Fruit fly (Drosophila melanogaster) whole organism, wandering third instar larva: ENCODE results near the gene Ugt37E1.

ENCODE experiments used
- Abd-B ChIP-seq: fragments of >200 bp; optimal IDR thresholded peaks from 2 replicates; lab custom pipeline; 2017; ENCODE audit warnings: missing biosample characterization, missing genetic modification characterization
- CG32264 ChIP-seq: fragments of 200-800 bp; sonication (Bioruptor generic); optimal IDR thresholded peaks from 2 replicates; lab custom pipeline; 2016; ENCODE audit warnings: missing biosample characterization, missing genetic modification characterization
- CG9705 ChIP-seq: fragments of 200-800 bp; sonication (Bioruptor generic); optimal IDR thresholded peaks from 2 replicates; lab custom pipeline; 2018; ENCODE audit warnings: missing biosample characterization, mild to moderate bottlenecking, missing genetic modification characterization
- CrebA ChIP-seq: fragments of 200-800 bp; sonication (Bioruptor generic); optimal IDR thresholded peaks from 2 replicates; lab custom pipeline; 2016; ENCODE audit warnings: missing biosample characterization, mild to moderate bottlenecking, missing genetic modification characterization, borderline replicate concordance
- Dfd ChIP-seq: fragments of >200 bp; optimal IDR thresholded peaks from 2 replicates; lab custom pipeline; 2017; ENCODE audit warnings: missing biosample characterization, missing genetic modification characterization
- GATAd ChIP-seq: sonication (Bioruptor generic); optimal IDR thresholded peaks from 2 replicates; lab custom pipeline; 2016; ENCODE audit warnings: missing biosample characterization, missing genetic modification characterization
- HLH106 ChIP-seq: fragments of 200-800 bp; optimal IDR thresholded peaks from 3 replicates; lab custom pipeline; 2019; ENCODE audit warnings: missing biosample characterization, mild to moderate bottlenecking, missing genetic modification characterization, moderate library complexity
- Hnf4 ChIP-seq: fragments of 200-800 bp; sonication (Bioruptor generic); optimal IDR thresholded peaks from 2 replicates; lab custom pipeline; 2016; ENCODE audit warnings: missing biosample characterization, mild to moderate bottlenecking, missing genetic modification characterization
- Hr83 ChIP-seq: fragments of 200-300 bp; sonication (Bioruptor generic); optimal IDR thresholded peaks from 2 replicates; lab custom pipeline; 2016; ENCODE audit warnings: missing biosample characterization, mild to moderate bottlenecking, missing genetic modification characterization, moderate library complexity; ENCODE audit not compliant: poor library complexity, severe bottlenecking
- Jra ChIP-seq: sonication (Bioruptor generic); optimal IDR thresholded peaks from 2 replicates; lab custom pipeline; 2016; ENCODE audit warnings: missing biosample characterization, missing genetic modification characterization
- Mio ChIP-seq: sonication (Bioruptor generic); optimal IDR thresholded peaks from 2 replicates; lab custom pipeline; 2016; ENCODE audit warnings: missing biosample characterization, missing genetic modification characterization
- Myc ChIP-seq: fragments of >200 bp; optimal IDR thresholded peaks from 2 replicates; lab custom pipeline; 2017
- N ChIP-seq: fragments of >200 bp; optimal IDR thresholded peaks from 2 replicates; lab custom pipeline; 2018; ENCODE audit warnings: missing biosample characterization, missing external identifiers, missing genetic modification characterization
- OdsH ChIP-seq: fragments of 200-800 bp; sonication (Bioruptor generic); optimal IDR thresholded peaks from 2 replicates; lab custom pipeline; 2016; ENCODE audit warnings: missing biosample characterization, mild to moderate bottlenecking, missing genetic modification characterization
- Rel ChIP-seq, 2 experiments: fragments of 200-800 bp; sonication (Bioruptor generic) in 1 of 2; optimal IDR thresholded peaks; 2 replicates in 1 of 2; 3 replicates in 1 of 2; lab custom pipeline; 2016 to 2019; ENCODE audit warnings: mild to moderate bottlenecking in 2 of 2, missing biosample characterization in 2 of 2, missing genetic modification characterization in 2 of 2, moderate library complexity in 1 of 2
- Sp1 ChIP-seq: fragments of 200-800 bp; sonication (Bioruptor generic); optimal IDR thresholded peaks from 3 replicates; lab custom pipeline; 2019; ENCODE audit warnings: missing biosample characterization, mild to moderate bottlenecking, missing genetic modification characterization, moderate library complexity
- Vsx2 ChIP-seq: fragments of 200-300, 225-300 bp; sonication (Bioruptor generic); optimal IDR thresholded peaks from 2 replicates; lab custom pipeline; 2018; ENCODE audit warnings: missing biosample characterization, missing genetic modification characterization; ENCODE audit not compliant: partially characterized antibody
- br ChIP-seq: fragments of 200-800 bp; sonication (Bioruptor generic); optimal IDR thresholded peaks from 2 replicates; lab custom pipeline; 2016; ENCODE audit warnings: missing biosample characterization, missing genetic modification characterization
- brk ChIP-seq: fragments of 200-800 bp; sonication (Bioruptor generic); optimal IDR thresholded peaks from 2 replicates; lab custom pipeline; 2016; ENCODE audit warnings: missing biosample characterization, mild to moderate bottlenecking, missing genetic modification characterization
- dl ChIP-seq, 2 experiments: fragments of 175-275, 200-275 bp in 1 of 2; fragments of 200-275 bp in 1 of 2; sonication (Bioruptor generic); optimal IDR thresholded peaks; lab custom pipeline; 2018; ENCODE audit warnings: mild to moderate bottlenecking in 2 of 2, missing biosample characterization in 2 of 2, missing genetic modification characterization in 2 of 2, moderate library complexity in 2 of 2; ENCODE audit not compliant: partially characterized antibody in 2 of 2, insufficient read depth in 1 of 2
- dmrt93B ChIP-seq: fragments of 200-800 bp; sonication (Bioruptor generic); optimal IDR thresholded peaks from 2 replicates; lab custom pipeline; 2018; ENCODE audit warnings: missing biosample characterization, mild to moderate bottlenecking, missing genetic modification characterization
- ey ChIP-seq: fragments of 200-800 bp; sonication (Bioruptor generic); optimal IDR thresholded peaks from 2 replicates; lab custom pipeline; 2016; ENCODE audit warnings: missing biosample characterization, missing genetic modification characterization
- foxo ChIP-seq, 2 experiments: fragments of 200-800 bp; sonication (Bioruptor generic); optimal IDR thresholded peaks; 2 replicates in 1 of 2; 3 replicates in 1 of 2; lab custom pipeline; 2016 to 2017; ENCODE audit warnings: missing biosample characterization in 2 of 2, missing genetic modification characterization in 2 of 2
- fru ChIP-seq: fragments of 200-800 bp; sonication (Bioruptor generic); optimal IDR thresholded peaks from 3 replicates; lab custom pipeline; 2016; ENCODE audit warnings: missing biosample characterization, mild to moderate bottlenecking, missing genetic modification characterization
- h ChIP-seq: fragments of 200-800 bp; sonication (Bioruptor generic); optimal IDR thresholded peaks from 3 replicates; lab custom pipeline; 2016; ENCODE audit warnings: missing biosample characterization, mild to moderate bottlenecking, missing genetic modification characterization
- lola ChIP-seq: fragments of >200 bp; optimal IDR thresholded peaks from 2 replicates; lab custom pipeline; 2017; ENCODE audit warnings: missing biosample characterization, missing genetic modification characterization
- psq ChIP-seq: fragments of 200-800 bp; sonication (Bioruptor generic); optimal IDR thresholded peaks from 3 replicates; lab custom pipeline; 2017; ENCODE audit warnings: missing biosample characterization, mild to moderate bottlenecking, missing genetic modification characterization, moderate library complexity
- rgr ChIP-seq: fragments of 200-800 bp; sonication (Bioruptor generic); optimal IDR thresholded peaks from 3 replicates; lab custom pipeline; 2016; ENCODE audit warnings: missing biosample characterization, mild to moderate bottlenecking, missing genetic modification characterization
- sage ChIP-seq: fragments of 200-800 bp; sonication (Bioruptor generic); optimal IDR thresholded peaks from 2 replicates; lab custom pipeline; 2016; ENCODE audit warnings: missing biosample characterization, mild to moderate bottlenecking, missing genetic modification characterization
- sv ChIP-seq: fragments of 200-800 bp; sonication (Bioruptor generic); optimal IDR thresholded peaks from 3 replicates; lab custom pipeline; 2016; ENCODE audit warnings: missing biosample characterization, missing genetic modification characterization
- tai ChIP-seq: sonication (Bioruptor generic); optimal IDR thresholded peaks from 2 replicates; lab custom pipeline; 2016; ENCODE audit warnings: missing biosample characterization, missing genetic modification characterization
- woc ChIP-seq: sonication (Bioruptor generic); optimal IDR thresholded peaks from 2 replicates; lab custom pipeline; 2016; ENCODE audit warnings: missing biosample characterization, mild to moderate bottlenecking, missing genetic modification characterization

Ugt37E1 gene

dm6 chr2L:16808752-16809151, 12.4 kb downstream of the Ugt37E1 start:
- TF ChIP-seq GATAd (GFP tag; lab: Kevin White, UChicago) (no peak), Dfd (peak; percentile 93), Rel (GFP tag; optimal IDR thresholded peaks at IDR 0.05; lab: Kevin White, UChicago) (no peak), Rel (tag; optimal IDR thresholded peaks at IDR 0.05; lab: Kevin White, UChicago) (no peak)

DNA sequence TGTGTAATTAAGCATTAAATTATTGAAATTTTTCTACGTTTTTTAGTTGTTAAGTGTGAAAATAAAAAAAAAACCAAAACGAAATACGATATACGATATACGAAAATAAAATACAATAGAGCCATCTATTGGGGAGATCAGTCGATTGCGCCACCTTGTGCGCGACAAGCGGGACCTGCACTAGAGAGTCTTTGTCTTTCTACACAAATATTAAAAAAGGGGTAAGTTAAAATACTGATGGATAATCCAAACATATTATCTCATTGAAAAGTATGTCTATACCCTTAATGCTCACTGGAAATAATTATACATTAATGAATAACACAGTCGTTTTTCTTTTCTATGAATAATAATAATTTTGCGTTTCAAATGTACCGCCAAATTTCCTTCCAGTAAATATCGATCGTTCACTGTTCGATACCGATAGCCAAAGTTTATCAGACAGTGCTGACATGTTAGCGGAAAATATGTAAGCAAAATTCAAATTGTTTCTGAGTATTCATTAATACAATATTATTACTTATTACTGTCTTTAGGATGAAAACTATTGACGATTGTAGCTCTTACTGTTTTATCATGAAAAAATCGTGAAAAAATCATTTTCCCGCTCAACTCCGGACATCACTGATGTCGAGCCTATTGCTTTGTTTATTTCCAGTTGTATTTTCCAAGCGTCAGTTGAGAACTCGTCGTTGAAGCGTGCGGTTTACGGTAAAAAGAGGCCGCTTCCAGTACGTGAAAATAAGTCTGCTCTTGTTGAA, 19.8 kb downstream of the Ugt37E1 start, which contains the start of gene mdy:
Gene mdy (plus strand): TSS at position 672 of the 761 bp plus-strand sequence.
- TF ChIP-seq CrebA (peak; percentile 53), rgr (peak; percentile 69), tai (GFP tag; lab: Kevin White, UChicago) (peak; percentile 76), h (GFP tag; lab: Kevin White, UChicago) (peak; percentile 77), lola (no peak), woc (GFP tag; lab: Kevin White, UChicago) (peak; percentile 89), dl (GFP tag; optimal IDR thresholded peaks at IDR 0.05; lab: Kevin White, UChicago; ENCODE audit: insufficient read depth in 1 of 2, partially characterized antibody in 2 of 2) (no peak), sv (peak; percentile 78), fru (GFP tag; lab: Kevin White, UChicago) (peak; percentile 67), brk (GFP tag; lab: Kevin White, UChicago) (peak; percentile 77), Abd-B (no peak), ey (peak; percentile 69), Jra (peak; percentile 74), br (GFP tag; lab: Kevin White, UChicago) (peak; percentile 56), Sp1 (GFP tag; lab: Kevin White, UChicago) (peak; percentile 52), dmrt93B (peak; percentile 24), Myc (peak; percentile 96), Hnf4 (GFP tag; lab: Kevin White, UChicago) (peak; percentile 69), Mio (GFP tag; lab: Kevin White, UChicago) (no peak), N (GFP tag; lab: Kevin White, UChicago) (no peak), HLH106 (tag; lab: Kevin White, UChicago) (peak; percentile 54), OdsH (GFP tag; lab: Kevin White, UChicago) (peak; percentile 73), CG9705 (GFP tag; lab: Kevin White, UChicago) (peak; percentile 14), psq (peak; percentile 41), CG32264 (peak; percentile 44), GATAd (GFP tag; lab: Kevin White, UChicago) (peak; percentile 22), foxo (GFP tag; optimal IDR thresholded peaks at IDR 0.05; lab: Kevin White, UChicago) (peak in 1 of 2 experiments; percentile 70), sage (GFP tag; lab: Kevin White, UChicago) (peak; percentile 54), Hr83 (peak; percentile 52), Vsx2 (GFP tag; lab: Kevin White, UChicago) (no peak)
- TF ChIP-seq, all 38 proteins: peak for 24

dm6 chr2L:16816750-16817087, 20.3 kb downstream of the Ugt37E1 start:
- TF ChIP-seq Hnf4 (GFP tag; lab: Kevin White, UChicago): no peak
- TF ChIP-seq HLH106 (tag; lab: Kevin White, UChicago): no peak
- TF ChIP-seq, all 38 proteins: peak for 0

DNA sequence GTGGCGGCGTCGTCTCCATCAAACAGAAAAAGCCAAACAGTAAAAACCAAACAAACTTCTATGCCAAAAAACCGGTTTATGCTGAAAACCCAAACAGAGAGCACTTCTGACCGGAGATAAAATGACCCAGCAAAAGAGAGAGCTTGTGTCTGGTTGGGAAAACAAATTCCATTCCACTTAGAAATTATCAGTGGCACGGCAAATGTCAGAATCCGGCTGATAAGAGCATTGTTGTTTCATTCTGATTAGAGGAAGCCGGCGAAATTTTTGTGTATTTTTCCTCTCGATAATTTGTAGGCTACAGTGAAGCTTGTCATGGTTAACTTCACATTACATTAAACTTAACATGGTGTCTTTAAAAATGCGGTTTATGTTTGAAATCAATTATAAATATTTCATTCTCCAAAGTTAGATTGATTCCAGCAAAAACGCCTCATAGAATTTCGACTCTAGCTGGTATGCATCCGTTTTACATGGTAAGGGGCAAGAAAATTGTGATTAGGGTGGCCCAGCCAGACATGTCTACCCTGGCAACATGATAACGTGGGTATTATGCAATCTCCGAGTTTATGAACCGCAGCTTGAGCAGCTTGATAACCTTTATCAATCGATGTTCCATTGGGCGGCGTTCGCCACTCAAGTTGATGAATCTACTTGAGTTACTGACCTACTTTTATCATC, 21.2 kb downstream of the Ugt37E1 start:
- peak; percentile 11 for TF ChIP-seq HLH106 (tag; lab: Kevin White, UChicago)
- no peak for TF ChIP-seq Abd-B
- peak; percentile 55 for TF ChIP-seq fru (GFP tag; lab: Kevin White, UChicago)
- TF ChIP-seq h (GFP tag; lab: Kevin White, UChicago): peak; percentile 48
- peak; percentile 56 for TF ChIP-seq rgr
- TF ChIP-seq dl (GFP tag; optimal IDR thresholded peaks at IDR 0.05; lab: Kevin White, UChicago; ENCODE audit: insufficient read depth in 1 of 2, partially characterized antibody in 2 of 2): no peak
- peak; percentile 33 for TF ChIP-seq OdsH (GFP tag; lab: Kevin White, UChicago)
- TF ChIP-seq foxo (GFP tag; optimal IDR thresholded peaks at IDR 0.05; lab: Kevin White, UChicago): peak in 1 of 2 experiments; percentile 69
- peak; percentile 56 for TF ChIP-seq ey
- TF ChIP-seq, all 38 proteins: peak for 7
